Worm (Caenorhabditis elegans): ENCODE data around the gene nhr-274.

nhr-274 gene

DNA sequence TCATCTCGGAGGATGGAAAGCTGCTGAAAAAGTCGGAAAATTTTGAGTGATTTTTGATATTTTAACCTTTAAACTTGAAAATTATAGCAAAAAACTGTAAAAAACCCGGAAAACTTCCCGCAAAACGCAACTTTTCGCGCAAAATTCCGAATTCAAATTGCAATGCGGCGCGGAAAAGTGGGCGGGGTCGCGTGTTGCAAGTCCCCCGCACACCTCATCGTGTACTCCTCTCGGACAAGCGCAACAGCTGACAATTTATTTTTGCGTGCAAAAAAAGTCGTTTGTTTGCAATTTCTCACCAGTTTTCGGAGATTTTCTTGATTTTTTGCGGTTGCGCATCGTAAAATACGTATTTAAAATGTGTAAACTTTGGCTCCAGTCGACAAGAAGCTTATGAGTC, 49.3 kb downstream of the nhr-274 start, which contains the start of gene npp-8 (continued):
- TF ChIP-seq cey-2 (tag; optimal IDR thresholded peaks at IDR 0.05; ENCODE audit: borderline replicate concordance, insufficient read depth) (no peak), R02D3.7 (tag; optimal IDR thresholded peaks at IDR 0.05) (no peak), F49E8.2 (tag; optimal IDR thresholded peaks at IDR 0.05; ENCODE audit: borderline replicate concordance) (peak; percentile 70), skn-1 (tag; optimal IDR thresholded peaks at IDR 0.05) (no peak), dmd-8 (GFP tag; IDR thresholded peaks at IDR 0.05) (no peak), Y105C5A.15 (GFP tag; IDR thresholded peaks at IDR 0.05) (no peak), nhr-111 (GFP tag; optimal IDR thresholded peaks at IDR 0.05) (no peak), nhr-41 (GFP tag; IDR thresholded peaks at IDR 0.05) (no peak), lsy-2 (tag; optimal IDR thresholded peaks at IDR 0.05) (peak in 1 of 2 experiments; percentile 88), mep-1 (tag; optimal IDR thresholded peaks at IDR 0.05) (peak; percentile 90), dpl-1 (GFP tag; optimal IDR thresholded peaks at IDR 0.05) (peak; percentile 89), fos-1 (tag; optimal IDR thresholded peaks at IDR 0.05) (no peak), unc-62 (GFP tag; optimal IDR thresholded peaks at IDR 0.05 in 1 of 2) (peak in 1 of 2 experiments; percentile 98), unc-62 (tag; optimal IDR thresholded peaks at IDR 0.05) (no peak), nhr-28 (tag; optimal IDR thresholded peaks at IDR 0.05) (peak; percentile 62), rbr-2 (tag; optimal IDR thresholded peaks at IDR 0.05) (peak; percentile 88), aha-1 (tag) (peak; percentile 56), lin-13 (GFP tag; optimal IDR thresholded peaks at IDR 0.05) (peak; percentile 91), lir-3 (tag; optimal IDR thresholded peaks at IDR 0.05) (no peak), daf-16 (GFP tag; optimal IDR thresholded peaks at IDR 0.05) (peak; percentile 10 to 63), daf-16 (tag; optimal IDR thresholded peaks at IDR 0.05) (peak; percentile 45), lin-29 (GFP tag; IDR thresholded peaks at IDR 0.05) (0 out of 2 replicates have a peak, but pooled peaks have one; percentile 58), lin-1 (GFP tag; IDR thresholded peaks at IDR 0.05) (peak; percentile 50; the same call in 1 of the 2 replicates), lin-39 (tag; optimal IDR thresholded peaks at IDR 0.05) (no peak), nhr-6 (tag; optimal IDR thresholded peaks at IDR 0.05) (peak; percentile 56), T26A8.4 (GFP tag; IDR thresholded peaks at IDR 0.05) (peak; percentile 86), zip-11 (GFP tag; IDR thresholded peaks at IDR 0.05) (no peak), ceh-44 (GFP tag; IDR thresholded peaks at IDR 0.05) (0 out of 2 replicates have a peak, but pooled peaks have one; percentile 22), ces-1 (GFP tag; optimal IDR thresholded peaks at IDR 0.05) (no peak), php-3 (GFP tag; IDR thresholded peaks at IDR 0.05) (peak; percentile 59), saeg-2 (GFP tag; IDR thresholded peaks at IDR 0.05) (0 out of 2 replicates have a peak, but pooled peaks have one; percentile 67), unc-130 (GFP tag; optimal IDR thresholded peaks at IDR 0.05) (peak; percentile 93), hlh-30 (tag; optimal IDR thresholded peaks at IDR 0.05; ENCODE audit: insufficient read depth) (peak; percentile 90), Y75B8A.6 (GFP tag; IDR thresholded peaks at IDR 0.05) (no peak), mdt-29 (GFP tag; IDR thresholded peaks at IDR 0.05) (peak; percentile 27; the same call in 1 of the 2 replicates), pha-4 (GFP tag; IDR thresholded peaks at IDR 0.05) (peak; percentile 86), pha-4 (tag; optimal IDR thresholded peaks at IDR 0.05) (no peak), T20F7.1 (GFP tag; optimal IDR thresholded peaks at IDR 0.05) (no peak), lin-38 (GFP tag; IDR thresholded peaks at IDR 0.05) (peak; percentile 90), sdz-12 (GFP tag; optimal IDR thresholded peaks at IDR 0.05) (no peak), nhr-11 (tag; optimal IDR thresholded peaks at IDR 0.05) (peak; percentile 59), zip-2 (tag; optimal IDR thresholded peaks at IDR 0.05) (no peak), mxl-3 (GFP tag; optimal IDR thresholded peaks at IDR 0.05) (peak; percentile 64), duxl-1 (tag; optimal IDR thresholded peaks at IDR 0.05; ENCODE audit: poor library complexity) (peak; percentile 88), D1046.2 (GFP tag; IDR thresholded peaks at IDR 0.05) (peak; percentile 90), nhr-102 (tag; optimal IDR thresholded peaks at IDR 0.05) (peak; percentile 88), set-16 (GFP tag; IDR thresholded peaks at IDR 0.05) (0 out of 2 replicates have a peak, but pooled peaks have one; percentile 26), ceh-82 (tag; optimal IDR thresholded peaks at IDR 0.05) (no peak), F37D6.2 (tag; optimal IDR thresholded peaks at IDR 0.05) (peak; percentile 59), aly-2 (tag; optimal IDR thresholded peaks at IDR 0.05) (no peak), attf-4 (tag; optimal IDR thresholded peaks at IDR 0.05) (no peak), nhr-10 (tag; optimal IDR thresholded peaks at IDR 0.05) (no peak)

Data from whole organism, L4 larva.